Worm (Caenorhabditis elegans) whole organism, young adult: ENCODE results near the gene calu-1.

ENCODE experiments used
- B0019.2 ChIP-seq: fragments of 200-800 bp; sonication (Bioruptor generic); conservative IDR thresholded peaks from 2 replicates; pipeline ENCODE4 v1.3.6; 2022; ENCODE audit warnings: missing genetic modification reagents, missing genetic modification characterization, missing compliant biosample characterization
- D2030.7 ChIP-seq: fragments of 200-800 bp; sonication (Bioruptor generic); IDR thresholded peaks from 2 replicates; pipeline ENCODE4 v1.3.6; 2022; ENCODE audit warnings: missing genetic modification reagents, missing genetic modification characterization, missing compliant biosample characterization
- F33H1.4 ChIP-seq: fragments of 200-800 bp; sonication (Bioruptor generic); IDR thresholded peaks from 2 replicates; pipeline ENCODE4 v1.3.6; 2022; ENCODE audit warnings: missing genetic modification reagents, missing genetic modification characterization, missing compliant biosample characterization
- F37B4.10 ChIP-seq: fragments of 200-800 bp; sonication (Bioruptor generic); IDR thresholded peaks from 2 replicates; pipeline ENCODE4 v1.3.6; 2022; ENCODE audit warnings: missing genetic modification characterization, missing compliant biosample characterization
- F52B5.7 ChIP-seq: sonication (generic microtip); optimal IDR thresholded peaks from 2 replicates; lab custom pipeline; 2016; ENCODE audit warnings: mild to moderate bottlenecking, missing genetic modification characterization, missing compliant biosample characterization
- F57A8.1 ChIP-seq: fragments of 200-800 bp; sonication (Bioruptor generic); optimal IDR thresholded peaks from 2 replicates; lab custom pipeline; 2018; ENCODE audit warnings: mild to moderate bottlenecking, missing genetic modification characterization, moderate library complexity, missing compliant biosample characterization
- T26A5.8 ChIP-seq: sonication (generic microtip); optimal IDR thresholded peaks from 2 replicates; lab custom pipeline; 2016; ENCODE audit warnings: missing genetic modification characterization, missing compliant biosample characterization
- Y67H2A.10 ChIP-seq: fragments of 200-800 bp; sonication (Bioruptor generic); conservative IDR thresholded peaks from 2 replicates; pipeline ENCODE4 v1.3.6; 2022; ENCODE audit warnings: missing genetic modification reagents, missing genetic modification characterization, missing compliant biosample characterization
- Y79H2A.3 ChIP-seq: fragments of 200-800 bp; sonication (Bioruptor generic); conservative IDR thresholded peaks from 2 replicates; pipeline ENCODE4 v1.3.6; 2022; ENCODE audit warnings: missing genetic modification reagents, missing genetic modification characterization, missing compliant biosample characterization
- ZK185.1 ChIP-seq: sonication (generic microtip); optimal IDR thresholded peaks from 2 replicates; lab custom pipeline; 2016; ENCODE audit warnings: mild to moderate bottlenecking, missing genetic modification characterization, missing compliant biosample characterization; ENCODE audit not compliant: poor library complexity, severe bottlenecking
- ama-1 ChIP-seq, 3 experiments: fragments of 150-350 bp in 1 of 3; sonication (generic microtip) in 2 of 3; optimal IDR thresholded peaks; 2 replicates each; lab custom pipeline; 2014 to 2018; ENCODE audit warnings: missing biosample characterization in 2 of 3, missing genetic modification characterization in 2 of 3, missing genetic modification reagents in 2 of 3
- aptf-2 ChIP-seq: fragments of 200-800 bp; sonication (Bioruptor generic); conservative IDR thresholded peaks from 2 replicates; pipeline ENCODE4 v1.3.6; 2022; ENCODE audit warnings: missing genetic modification reagents, missing genetic modification characterization, missing compliant biosample characterization
- aptf-3 ChIP-seq: fragments of 200-800 bp; sonication (Bioruptor generic); IDR thresholded peaks from 2 replicates; pipeline ENCODE4 v1.3.6; 2022; ENCODE audit warnings: missing genetic modification characterization, missing compliant biosample characterization
- atf-7 ChIP-seq: sonication (generic microtip); optimal IDR thresholded peaks from 2 replicates; lab custom pipeline; 2017; ENCODE audit warnings: mild to moderate bottlenecking, missing genetic modification characterization, missing compliant biosample characterization
- attf-3 ChIP-seq: fragments of 200-800 bp; sonication (Bioruptor generic); conservative IDR thresholded peaks from 2 replicates; pipeline ENCODE4 v1.3.6; 2022; ENCODE audit warnings: missing genetic modification reagents, missing genetic modification characterization, missing compliant biosample characterization
- attf-5 ChIP-seq: fragments of 200-800 bp; sonication (Bioruptor generic); optimal IDR thresholded peaks from 2 replicates; lab custom pipeline; 2018; ENCODE audit warnings: mild to moderate bottlenecking, missing genetic modification characterization, missing compliant biosample characterization
- cebp-1 ChIP-seq, 2 experiments: fragments of 200-800 bp in 1 of 2; sonication (Bioruptor generic) in 1 of 2; sonication (generic microtip) in 1 of 2; IDR thresholded peaks in 1 of 2; optimal IDR thresholded peaks in 1 of 2; 2 replicates each; pipeline versions ENCODE4 v1.3.6 to Lab custom; 2017 to 2022; ENCODE audit warnings: missing compliant biosample characterization in 2 of 2, missing genetic modification characterization in 2 of 2, mild to moderate bottlenecking in 1 of 2, missing genetic modification reagents in 1 of 2, moderate library complexity in 1 of 2
- ceh-27 ChIP-seq: fragments of 200-800 bp; sonication (Bioruptor generic); optimal IDR thresholded peaks from 2 replicates; lab custom pipeline; 2018; ENCODE audit warnings: mild to moderate bottlenecking, missing genetic modification characterization, moderate library complexity, missing compliant biosample characterization
- ceh-40 ChIP-seq: fragments of 200-800 bp; sonication (Bioruptor generic); IDR thresholded peaks from 2 replicates; pipeline ENCODE4 v1.3.6; 2022; ENCODE audit warnings: missing genetic modification characterization, missing compliant biosample characterization
- dox-1 ChIP-seq: fragments of 200-800 bp; sonication (Bioruptor generic); IDR thresholded peaks from 2 replicates; pipeline ENCODE4 v1.3.6; 2022; ENCODE audit warnings: missing genetic modification reagents, missing genetic modification characterization, missing compliant biosample characterization
- efl-1 ChIP-seq: fragments of 150-350 bp; optimal IDR thresholded peaks from 2 replicates; lab custom pipeline; 2014; ENCODE audit warnings: missing biosample characterization, missing genetic modification reagents, missing genetic modification characterization
- him-1 ChIP-seq: sonication (generic microtip); optimal IDR thresholded peaks from 2 replicates; lab custom pipeline; 2016; ENCODE audit warnings: missing genotype, missing genetic modification reagents, missing genetic modification characterization, missing compliant biosample characterization
- hlh-12 ChIP-seq: sonication (generic microtip); optimal IDR thresholded peaks from 2 replicates; lab custom pipeline; 2016; ENCODE audit warnings: missing genetic modification characterization, missing compliant biosample characterization
- hrde-1 ChIP-seq: sonication (generic microtip); optimal IDR thresholded peaks from 2 replicates; lab custom pipeline; 2016; ENCODE audit warnings: missing genetic modification characterization, mild to moderate bottlenecking, missing compliant biosample characterization, moderate library complexity, missing genotype, missing genetic modification reagents, borderline replicate concordance
- lag-1 ChIP-seq: fragments of 200-800 bp; sonication (Bioruptor generic); IDR thresholded peaks from 2 replicates; pipeline ENCODE4 v1.3.6; 2022; ENCODE audit warnings: missing genetic modification reagents, missing genetic modification characterization, missing compliant biosample characterization
- let-526 ChIP-seq: fragments of 200-800 bp; sonication (Bioruptor generic); IDR thresholded peaks from 2 replicates; pipeline ENCODE4 v1.3.6; 2022; ENCODE audit warnings: missing genetic modification reagents, missing genetic modification characterization, missing compliant biosample characterization
- let-607 ChIP-seq, 2 experiments: fragments of 200-800 bp in 1 of 2; sonication (Bioruptor generic) in 1 of 2; sonication (generic microtip) in 1 of 2; optimal IDR thresholded peaks; 2 replicates each; lab custom pipeline; 2016 to 2018; ENCODE audit warnings: mild to moderate bottlenecking in 2 of 2, missing compliant biosample characterization in 2 of 2, missing genetic modification characterization in 2 of 2, moderate library complexity in 2 of 2, missing genotype in 1 of 2
- lin-54 ChIP-seq: fragments of 200-800 bp; sonication (Bioruptor generic); optimal IDR thresholded peaks from 2 replicates; lab custom pipeline; 2018; ENCODE audit warnings: mild to moderate bottlenecking, missing genetic modification characterization, missing compliant biosample characterization
- lsl-1 ChIP-seq: fragments of 200-800 bp; sonication (Bioruptor generic); optimal IDR thresholded peaks from 2 replicates; lab custom pipeline; 2018; ENCODE audit warnings: mild to moderate bottlenecking, missing genetic modification characterization, moderate library complexity, missing compliant biosample characterization
- madf-3 ChIP-seq: fragments of 200-800 bp; sonication (Bioruptor generic); IDR thresholded peaks from 2 replicates; pipeline ENCODE4 v1.3.6; 2022; ENCODE audit warnings: missing genetic modification reagents, missing genetic modification characterization, missing compliant biosample characterization
- madf-6 ChIP-seq: fragments of 200-800 bp; sonication (Bioruptor generic); IDR thresholded peaks from 2 replicates; pipeline ENCODE4 v1.3.6; 2022; ENCODE audit warnings: missing genetic modification reagents, missing genetic modification characterization, missing compliant biosample characterization
- nfya-1 ChIP-seq: sonication (generic microtip); optimal IDR thresholded peaks from 2 replicates; lab custom pipeline; 2017; ENCODE audit warnings: antibody characterized with exemption, missing compliant biosample characterization, missing genetic modification characterization, borderline replicate concordance; ENCODE audit not compliant: insufficient read depth
- nfya-2 ChIP-seq: fragments of 200-800 bp; sonication (Bioruptor generic); IDR thresholded peaks from 2 replicates; pipeline ENCODE4 v1.3.6; 2022; ENCODE audit warnings: missing genetic modification reagents, missing genetic modification characterization, missing compliant biosample characterization
- nfyb-1 ChIP-seq: fragments of 200-800 bp; sonication (Bioruptor generic); IDR thresholded peaks from 2 replicates; pipeline ENCODE4 v1.3.6; 2022; ENCODE audit warnings: missing genetic modification reagents, missing genetic modification characterization, missing compliant biosample characterization
- nhr-80 ChIP-seq: sonication (generic microtip); optimal IDR thresholded peaks from 2 replicates; lab custom pipeline; 2016; ENCODE audit warnings: missing genetic modification characterization, missing compliant biosample characterization
- repo-1 ChIP-seq: sonication (generic microtip); optimal IDR thresholded peaks from 2 replicates; lab custom pipeline; 2017; ENCODE audit warnings: mild to moderate bottlenecking, missing genetic modification characterization, missing compliant biosample characterization
- sdz-38 ChIP-seq: sonication (generic microtip); optimal IDR thresholded peaks from 2 replicates; lab custom pipeline; 2016; ENCODE audit warnings: missing genotype, missing genetic modification characterization, missing compliant biosample characterization
- snpc-1.1 ChIP-seq: sonication (generic microtip); optimal IDR thresholded peaks from 2 replicates; lab custom pipeline; 2017; ENCODE audit warnings: missing genetic modification characterization, mild to moderate bottlenecking, missing compliant biosample characterization, antibody characterized with exemption, moderate library complexity, missing genotype, missing genetic modification reagents; ENCODE audit not compliant: insufficient read depth
- snpc-1.3 ChIP-seq: sonication (generic microtip); optimal IDR thresholded peaks from 2 replicates; lab custom pipeline; 2017; ENCODE audit warnings: missing genetic modification characterization, mild to moderate bottlenecking, missing compliant biosample characterization, antibody characterized with exemption, moderate library complexity, missing genotype, missing genetic modification reagents; ENCODE audit not compliant: insufficient read depth
- somi-1 ChIP-seq: fragments of 200-800 bp; sonication (Bioruptor generic); optimal IDR thresholded peaks from 2 replicates; lab custom pipeline; 2018; ENCODE audit warnings: mild to moderate bottlenecking, missing genetic modification characterization, missing compliant biosample characterization
- unc-62 ChIP-seq: fragments of 150-350 bp; optimal IDR thresholded peaks from 2 replicates; lab custom pipeline; 2014; ENCODE audit warnings: missing biosample characterization, missing genetic modification reagents, missing genetic modification characterization
- ztf-25 ChIP-seq: fragments of 200-800 bp; sonication (Bioruptor generic); IDR thresholded peaks from 2 replicates; pipeline ENCODE4 v1.3.6; 2022; ENCODE audit warnings: missing genetic modification reagents, missing genetic modification characterization, missing compliant biosample characterization
- ztf-26 ChIP-seq: sonication (generic microtip); optimal IDR thresholded peaks from 2 replicates; lab custom pipeline; 2017; ENCODE audit warnings: missing genetic modification characterization, missing compliant biosample characterization

calu-1 gene

ce11 chrX:4970863-4971345, at the start of gene calu-1 (continued):
- TF ChIP-seq attf-3 (GFP tag; lab: Robert Waterston, UW) (no peak), atf-7 (tag; lab: Kevin White, UChicago) (peak; percentile 15), dox-1 (GFP tag; lab: Robert Waterston, UW) (0 out of 2 replicates have a peak, but pooled peaks have one; percentile 28), ztf-26 (no peak), F57A8.1 (GFP tag; lab: Kevin White, UChicago) (no peak), nfya-1 (tag; lab: Kevin White, UChicago) (no peak), snpc-1.1 (tag; lab: Kevin White, UChicago) (no peak), unc-62 (GFP tag; lab: Kevin White, UChicago) (peak; percentile 48), let-526 (GFP tag; lab: Robert Waterston, UW) (no peak), lag-1 (GFP tag; lab: Robert Waterston, UW) (no peak), him-1 (tag; lab: Kevin White, UChicago) (no peak), T26A5.8 (tag; lab: Kevin White, UChicago) (no peak), B0019.2 (GFP tag; lab: Robert Waterston, UW) (no peak), D2030.7 (GFP tag; lab: Robert Waterston, UW) (no peak), F37B4.10 (GFP tag; lab: Robert Waterston, UW) (no peak), lin-54 (no peak), repo-1 (tag; lab: Kevin White, UChicago) (no peak), Y67H2A.10 (no peak), ceh-40 (GFP tag; lab: Robert Waterston, UW) (no peak)

ce11 chrX:5018062-5018653, 47.4 kb upstream of the calu-1 start:
- 0 out of 2 replicates have a peak, but pooled peaks have one; percentile 15 for TF ChIP-seq dox-1 (GFP tag; lab: Robert Waterston, UW)
- TF ChIP-seq sdz-38 (tag; lab: Kevin White, UChicago): no peak
- no peak for TF ChIP-seq somi-1 (GFP tag; lab: Kevin White, UChicago)
- no peak for TF ChIP-seq hlh-12
- peak; percentile 85; the same call in 1 of the 2 replicates for TF ChIP-seq cebp-1 (GFP tag; IDR thresholded peaks at IDR 0.05; lab: Robert Waterston, UW)
- peak; percentile 96 for TF ChIP-seq cebp-1 (tag; optimal IDR thresholded peaks at IDR 0.05; lab: Kevin White, UChicago)
- no peak for TF ChIP-seq ceh-27 (GFP tag; lab: Kevin White, UChicago)
- TF ChIP-seq nhr-80 (tag; lab: Kevin White, UChicago): peak; percentile 78
- TF ChIP-seq madf-3 (GFP tag; lab: Robert Waterston, UW): no peak
- no peak for TF ChIP-seq nfya-1 (tag; lab: Kevin White, UChicago)
- TF ChIP-seq snpc-1.3: no peak
- no peak for TF ChIP-seq F33H1.4 (GFP tag; lab: Robert Waterston, UW)
- no peak for TF ChIP-seq hrde-1
- peak; percentile 54 to 83 for TF ChIP-seq let-607 (tag; optimal IDR thresholded peaks at IDR 0.05; lab: Kevin White, UChicago)
- TF ChIP-seq lsl-1 (GFP tag; lab: Kevin White, UChicago): no peak
- peak; percentile 35 for TF ChIP-seq attf-5 (GFP tag; lab: Kevin White, UChicago)
- TF ChIP-seq nfya-2: no peak
- TF ChIP-seq aptf-3 (GFP tag; lab: Robert Waterston, UW): no peak

ce11 chrX:5017591-5017990, 46.9 kb upstream of the calu-1 start, which contains the start of gene sek-3:
TSS of gene sek-3 (plus strand) at chrX:5017891.
- TF ChIP-seq nfyb-1 (GFP tag; lab: Robert Waterston, UW) (no peak), unc-62 (GFP tag; lab: Kevin White, UChicago) (no peak), Y79H2A.3 (GFP tag; lab: Robert Waterston, UW) (no peak), F52B5.7 (tag; lab: Kevin White, UChicago) (no peak), ztf-25 (GFP tag; lab: Robert Waterston, UW) (no peak), madf-3 (GFP tag; lab: Robert Waterston, UW) (no peak), lin-54 (no peak), efl-1 (GFP tag; lab: Kevin White, UChicago) (no peak), T26A5.8 (tag; lab: Kevin White, UChicago) (no peak), aptf-2 (GFP tag; lab: Robert Waterston, UW) (no peak), madf-6 (GFP tag; lab: Robert Waterston, UW) (no peak), let-607 (tag; optimal IDR thresholded peaks at IDR 0.05; lab: Kevin White, UChicago) (no peak), ama-1 (optimal IDR thresholded peaks at IDR 0.05; lab: Kevin White, UChicago) (no peak), ama-1 (GFP tag; optimal IDR thresholded peaks at IDR 0.05; lab: Kevin White, UChicago) (no peak), ZK185.1 (tag; lab: Kevin White, UChicago) (no peak), B0019.2 (GFP tag; lab: Robert Waterston, UW) (no peak), ztf-26 (no peak)
- TF ChIP-seq, all 124 proteins: peak for 0
